Worm (Caenorhabditis elegans) whole organism, L4 larva: ENCODE data around the gene srh-284.

Source experiments
- ama-1 ChIP-seq: fragments of 150-350 bp; optimal IDR thresholded peaks from 2 replicates; lab custom pipeline; 2014; ENCODE audit warnings: inconsistent platforms, mixed read lengths
- ceh-28 ChIP-seq: fragments of 150-350 bp; optimal IDR thresholded peaks from 2 replicates; lab custom pipeline; 2014; ENCODE audit warnings: missing biosample characterization, missing genetic modification reagents, missing genetic modification characterization
- lin-13 ChIP-seq: fragments of 150-350 bp; optimal IDR thresholded peaks from 2 replicates; lab custom pipeline; 2014; ENCODE audit warnings: missing biosample characterization, missing genetic modification reagents, missing genetic modification characterization
- lin-39 ChIP-seq: fragments of 150-350 bp; optimal IDR thresholded peaks from 2 replicates; lab custom pipeline; 2014; ENCODE audit warnings: missing biosample characterization, missing genetic modification reagents, missing genetic modification characterization
- mxl-2 ChIP-seq: fragments of 200-800 bp; sonication (Bioruptor generic); conservative IDR thresholded peaks from 2 replicates; pipeline ENCODE4 v1.3.6; 2022; ENCODE audit warnings: missing genetic modification reagents, missing genetic modification characterization, missing compliant biosample characterization
- nhr-102 ChIP-seq: sonication (generic microtip); optimal IDR thresholded peaks from 2 replicates; lab custom pipeline; 2016; ENCODE audit warnings: mild to moderate bottlenecking, missing genetic modification characterization, moderate library complexity, missing compliant biosample characterization
- nhr-237 ChIP-seq: sonication (generic microtip); optimal IDR thresholded peaks from 2 replicates; lab custom pipeline; 2017; ENCODE audit warnings: missing biosample characterization, missing genetic modification characterization
- nhr-25 ChIP-seq: sonication (generic microtip); optimal IDR thresholded peaks from 2 replicates; lab custom pipeline; 2017; ENCODE audit warnings: missing genetic modification characterization, mild to moderate bottlenecking, missing compliant biosample characterization, antibody characterized with exemption, moderate library complexity, borderline replicate concordance; ENCODE audit not compliant: insufficient read depth
- ztf-11 ChIP-seq: fragments of 150-350 bp; optimal IDR thresholded peaks from 2 replicates; lab custom pipeline; 2014; ENCODE audit warnings: missing biosample characterization, missing genetic modification characterization

- no peak for TF ChIP-seq ceh-28 (tag; lab: Kevin White, UChicago)
- TF ChIP-seq lin-39: no peak
- no peak for TF ChIP-seq lin-13 (GFP tag; lab: Kevin White, UChicago)
- TF ChIP-seq mxl-2: no peak
- no peak for TF ChIP-seq ama-1 (lab: Kevin White, UChicago)
- no peak for TF ChIP-seq nhr-25 (tag; lab: Kevin White, UChicago)
- TF ChIP-seq nhr-237 (tag; lab: Kevin White, UChicago): no peak
- no peak for TF ChIP-seq nhr-102 (tag; lab: Kevin White, UChicago)
- no peak for TF ChIP-seq ztf-11
Observed at ce11 chrV:17767249-17767648, at the start of gene srh-284.
